Worm (Caenorhabditis elegans): ENCODE measurements around the gene C07B5.3.

DNA sequence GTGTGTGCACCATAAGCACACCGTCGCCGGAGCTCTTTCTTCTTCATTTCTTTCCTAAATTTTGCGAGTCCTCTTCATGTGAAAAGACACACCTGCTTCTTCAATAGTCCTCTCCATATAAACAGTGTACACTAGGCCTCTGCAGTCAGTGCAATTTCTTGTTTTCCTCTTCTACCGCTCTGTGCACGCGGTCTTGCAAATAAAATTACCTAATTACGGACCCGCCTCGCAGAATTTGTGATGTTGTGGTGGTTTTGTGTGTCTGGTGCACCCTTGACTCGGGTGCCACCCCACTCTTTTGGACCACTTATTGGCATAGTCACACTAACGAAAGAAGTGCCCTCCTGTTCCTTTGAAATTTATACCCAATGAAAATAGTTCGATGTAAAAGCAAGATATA, 13.1 kb downstream of the C07B5.3 start:
- TF ChIP-seq ztf-23 (GFP tag; IDR thresholded peaks at IDR 0.05), result no peak
- no peak for TF ChIP-seq tab-1 (GFP tag; IDR thresholded peaks at IDR 0.05)
